Worm (Caenorhabditis elegans): ENCODE data around the gene T23B12.11.

DNA sequence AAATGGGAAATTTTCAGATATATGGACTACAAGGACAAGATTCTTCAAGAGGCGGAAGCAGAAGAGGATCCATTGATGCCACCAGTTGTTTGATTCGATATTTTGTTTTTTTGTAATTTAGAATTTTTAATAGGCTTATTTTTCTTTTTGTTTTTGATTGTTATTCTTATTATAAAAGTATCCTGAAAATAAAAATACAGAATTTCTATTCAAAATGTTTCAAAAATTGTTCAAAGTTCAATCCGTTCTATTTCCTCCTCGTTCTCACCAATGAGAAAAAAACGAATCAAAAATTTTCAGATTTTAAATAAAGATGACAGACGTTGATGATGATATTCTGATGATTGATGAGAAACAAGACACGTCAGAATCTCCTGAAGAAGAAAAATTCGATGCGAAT lies 13.5 kb downstream of the T23B12.11 start, which contains the start of gene phf-30:
- no peak for TF ChIP-seq ama-1 (optimal IDR thresholded peaks at IDR 0.05)
- TF ChIP-seq nhr-12 (tag; optimal IDR thresholded peaks at IDR 0.05): no peak
- TF ChIP-seq nhr-76 (tag; optimal IDR thresholded peaks at IDR 0.05): no peak
- no peak for TF ChIP-seq ceh-82 (tag; optimal IDR thresholded peaks at IDR 0.05)
- no peak for TF ChIP-seq lin-39 (tag; optimal IDR thresholded peaks at IDR 0.05)
- no peak for TF ChIP-seq nhr-28 (tag; optimal IDR thresholded peaks at IDR 0.05)
- TF ChIP-seq ztf-11 (tag; optimal IDR thresholded peaks at IDR 0.05): no peak
- TF ChIP-seq lin-15B (tag; optimal IDR thresholded peaks at IDR 0.05): no peak
- no peak for TF ChIP-seq pqm-1 (tag; optimal IDR thresholded peaks at IDR 0.05)
- TF ChIP-seq unc-39 (tag; optimal IDR thresholded peaks at IDR 0.05): no peak
- no peak for TF ChIP-seq R02D3.7 (tag; optimal IDR thresholded peaks at IDR 0.05)

All from whole organism, L3 larva.